Fruit fly (Drosophila melanogaster) Kc167 (cell line): ENCODE results near the gene BtbVII.

Source experiments
- Sin3A ChIP-seq: fragments of >200 bp; optimal IDR thresholded peaks from 2 replicates; lab custom pipeline; 2018; ENCODE audit warnings: missing external identifiers
- psq ChIP-seq: fragments of >200 bp; optimal IDR thresholded peaks from 2 replicates; lab custom pipeline; 2017; ENCODE audit warnings: missing external identifiers

- TF ChIP-seq Sin3A (lab: Kevin White, UChicago), result no peak
- TF ChIP-seq psq (lab: Kevin White, UChicago), result no peak
Measured at dm6 chr3L:3124519-3124918, 23.9 kb upstream of the BtbVII start.
